Worm (Caenorhabditis elegans): Measurements from ENCODE around the gene B0432.10.

Gene B0432.10

DNA sequence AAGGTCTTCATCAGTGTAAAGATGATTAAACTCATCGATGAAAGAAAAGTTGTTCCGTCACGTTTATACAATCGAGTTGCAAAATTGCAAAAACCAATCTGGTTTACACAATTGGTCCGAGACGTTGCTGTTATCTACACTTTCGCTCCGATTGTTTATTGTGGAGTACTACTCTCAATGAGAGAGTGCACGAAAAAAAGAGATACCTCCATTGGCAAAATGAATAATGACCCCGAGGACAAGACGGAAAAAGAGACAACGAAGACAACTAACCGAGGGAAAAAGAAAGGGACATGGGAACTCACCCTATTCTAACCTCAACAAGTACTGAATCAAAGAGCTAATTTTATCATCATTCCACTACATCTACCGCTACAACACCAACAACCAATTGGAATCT is 27.5 kb upstream of the B0432.10 start:
- TF ChIP-seq ama-1 (optimal IDR thresholded peaks at IDR 0.05) (no peak), che-1 (tag; optimal IDR thresholded peaks at IDR 0.05) (no peak), K02D7.2 (tag; optimal IDR thresholded peaks at IDR 0.05) (no peak), npax-4 (tag; optimal IDR thresholded peaks at IDR 0.05) (no peak), elt-2 (tag; optimal IDR thresholded peaks at IDR 0.05) (peak; percentile 66), sdc-2 (tag; optimal IDR thresholded peaks at IDR 0.05) (no peak), gmeb-2 (tag; optimal IDR thresholded peaks at IDR 0.05) (no peak), pat-9 (tag; optimal IDR thresholded peaks at IDR 0.05) (no peak), unc-42 (tag; optimal IDR thresholded peaks at IDR 0.05) (no peak), fkh-6 (tag; optimal IDR thresholded peaks at IDR 0.05) (no peak), ceh-22 (tag; optimal IDR thresholded peaks at IDR 0.05) (no peak), K09A11.1 (tag; optimal IDR thresholded peaks at IDR 0.05; ENCODE audit: insufficient read depth) (no peak), lim-6 (tag; optimal IDR thresholded peaks at IDR 0.05) (no peak), eyg-1 (tag; optimal IDR thresholded peaks at IDR 0.05) (no peak), unc-55 (GFP tag; optimal IDR thresholded peaks at IDR 0.05) (peak; percentile 65), mec-3 (tag; optimal IDR thresholded peaks at IDR 0.05; ENCODE audit: borderline replicate concordance) (no peak), ref-2 (tag; optimal IDR thresholded peaks at IDR 0.05) (peak; percentile 18), pha-4 (tag; optimal IDR thresholded peaks at IDR 0.05) (no peak), rnt-1 (tag; optimal IDR thresholded peaks at IDR 0.05) (peak; percentile 15)

DNA sequence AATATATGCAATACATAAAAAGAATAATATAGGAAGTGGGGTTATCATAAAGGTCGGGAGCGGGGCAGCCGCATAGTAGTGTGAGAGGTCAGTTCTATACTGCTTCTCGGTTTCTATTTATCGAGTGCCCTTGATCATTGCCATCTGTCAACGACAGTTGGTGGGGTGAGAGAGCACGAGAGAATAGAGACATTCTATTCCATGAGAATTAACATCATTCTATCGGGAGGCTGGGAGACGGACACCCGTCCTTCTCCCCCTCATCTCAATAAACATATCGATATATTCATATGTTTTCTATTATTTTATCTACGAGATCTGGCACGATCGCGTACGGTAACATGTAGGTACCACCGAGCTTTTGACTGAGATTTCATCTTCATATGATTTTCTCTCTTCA is 26.0 kb upstream of the B0432.10 start, which contains the start of gene mps-2:
Gene mps-2, minus strand, starts transcription at position 101 of the 400 bp plus-strand sequence.
- peak; percentile 9 for TF ChIP-seq unc-55 (GFP tag; optimal IDR thresholded peaks at IDR 0.05)

DNA sequence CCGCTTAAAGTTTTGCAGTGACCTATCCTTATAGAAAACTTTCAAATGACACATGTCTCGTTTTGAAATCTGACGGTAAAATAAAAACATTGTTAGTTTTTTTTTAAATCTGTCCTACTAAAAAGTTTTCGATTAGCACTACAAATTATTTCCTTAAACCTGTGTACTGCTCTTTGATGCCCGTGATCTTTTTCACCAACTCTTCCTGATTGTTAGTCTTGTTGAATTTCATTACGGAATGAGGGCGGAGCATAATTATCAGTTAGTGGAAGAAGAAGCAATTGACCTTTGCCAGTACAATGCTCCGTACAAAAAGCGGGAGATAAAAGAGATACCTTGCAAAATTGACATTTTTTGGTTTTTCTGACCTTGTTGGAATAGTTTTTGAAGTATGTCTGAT is 21.1 kb upstream of the B0432.10 start, which contains the start of gene K01A2.4:
Gene K01A2.4, plus strand, starts transcription at position 301 of the 400 bp plus-strand sequence.
- no peak for TF ChIP-seq sox-2 (GFP tag; IDR thresholded peaks at IDR 0.05)
- TF ChIP-seq T23F11.4 (GFP tag; optimal IDR thresholded peaks at IDR 0.05) = no peak
- no peak for TF ChIP-seq ceh-2 (tag; optimal IDR thresholded peaks at IDR 0.05)
- no peak for TF ChIP-seq fkh-6 (tag; optimal IDR thresholded peaks at IDR 0.05)
- TF ChIP-seq ceh-34 (tag; optimal IDR thresholded peaks at IDR 0.05) = no peak

DNA sequence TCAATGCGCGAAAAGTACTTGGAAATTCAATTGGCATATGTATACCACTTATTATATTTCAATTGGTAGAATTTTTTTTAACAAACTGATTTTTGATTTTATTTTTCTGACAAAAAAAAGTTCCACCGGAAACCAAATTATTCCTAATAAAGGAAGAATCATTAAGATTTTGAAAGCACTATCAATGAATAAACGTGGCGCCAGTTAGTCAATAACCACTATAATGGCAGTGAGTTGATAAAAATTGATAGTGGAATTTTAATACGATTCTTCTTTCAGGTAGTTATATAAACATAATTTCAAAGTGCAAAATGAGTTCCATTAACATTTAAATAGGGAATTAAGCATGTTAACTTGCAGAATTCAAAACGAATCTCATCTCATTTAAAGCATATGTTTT is 19.6 kb upstream of the B0432.10 start, which contains the start of gene col-69:
Gene col-69, minus strand, starts transcription at position 101 of the 400 bp plus-strand sequence.
- TF ChIP-seq ama-1 (optimal IDR thresholded peaks at IDR 0.05) (no peak), ceh-45 (GFP tag; IDR thresholded peaks at IDR 0.05) (no peak), sox-2 (GFP tag; IDR thresholded peaks at IDR 0.05) (no peak), tbx-2 (tag; optimal IDR thresholded peaks at IDR 0.05) (no peak), nhr-232 (tag; optimal IDR thresholded peaks at IDR 0.05) (no peak)

DNA sequence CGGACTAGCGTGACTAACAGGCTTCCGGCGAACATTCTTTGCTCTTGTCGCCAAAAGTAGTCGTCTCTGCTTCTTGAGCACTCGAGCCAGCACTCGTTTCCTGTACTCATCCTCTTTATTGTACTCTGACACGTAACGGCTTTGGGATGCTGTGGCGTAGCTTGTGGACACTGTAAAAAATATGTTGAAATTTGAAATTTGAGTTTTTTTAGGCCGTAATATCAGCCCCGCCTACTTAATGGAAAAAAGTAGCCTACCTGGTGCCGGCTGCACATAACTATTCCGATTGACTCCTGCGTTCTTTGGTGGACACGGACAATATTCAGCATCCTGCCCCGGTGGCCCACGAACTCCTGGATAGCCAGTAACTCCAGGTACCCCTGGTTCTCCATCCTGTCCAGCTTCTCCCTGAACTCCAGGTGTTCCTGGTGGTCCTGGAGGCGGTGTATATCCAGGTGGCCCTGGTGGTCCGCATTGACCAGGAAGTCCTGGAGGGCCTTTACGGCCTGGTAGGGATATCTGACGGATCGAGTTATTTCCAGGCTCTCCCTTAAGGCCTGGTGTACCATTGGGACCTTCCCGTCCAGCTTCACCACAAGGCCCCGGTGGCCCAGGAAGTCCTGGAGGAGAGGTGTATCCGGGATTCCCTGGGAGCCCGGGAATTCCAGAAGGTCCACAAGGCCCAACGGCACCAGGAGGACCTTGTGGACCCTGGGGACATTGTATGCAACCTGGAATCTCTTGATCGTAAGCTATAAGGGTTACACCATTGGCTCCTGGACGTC is 18.0 kb upstream of the B0432.10 start:
- TF ChIP-seq K02D7.2 (tag; optimal IDR thresholded peaks at IDR 0.05) (no peak), hlh-8 (tag; optimal IDR thresholded peaks at IDR 0.05) (no peak), che-1 (tag; optimal IDR thresholded peaks at IDR 0.05) (no peak), ceh-48 (tag; optimal IDR thresholded peaks at IDR 0.05) (no peak), unc-42 (tag; optimal IDR thresholded peaks at IDR 0.05) (no peak), ztf-16 (tag; optimal IDR thresholded peaks at IDR 0.05) (no peak), nfya-1 (tag; optimal IDR thresholded peaks at IDR 0.05) (no peak), elt-4 (tag; optimal IDR thresholded peaks at IDR 0.05) (peak; percentile 57), C08G9.2 (tag; optimal IDR thresholded peaks at IDR 0.05) (peak; percentile 24), C38D4.7 (GFP tag; optimal IDR thresholded peaks at IDR 0.05) (peak; percentile 15), zip-5 (tag; optimal IDR thresholded peaks at IDR 0.05) (no peak), Y22D7AL.16 (tag; optimal IDR thresholded peaks at IDR 0.05) (no peak), F13H6.1 (tag; optimal IDR thresholded peaks at IDR 0.05) (no peak), ceh-6 (GFP tag; optimal IDR thresholded peaks at IDR 0.05) (no peak)

Measured in whole organism, late embryonic.